Worm (Caenorhabditis elegans): ENCODE data around the gene F59B10.6.

- TF ChIP-seq hmg-4 (GFP tag; optimal IDR thresholded peaks at IDR 0.05) (no peak), ama-1 (optimal IDR thresholded peaks at IDR 0.05) (no peak), sea-1 (GFP tag; conservative IDR thresholded peaks at IDR 0.05) (no peak), ets-7 (tag; optimal IDR thresholded peaks at IDR 0.05) (no peak), tbx-37 (GFP tag; conservative IDR thresholded peaks at IDR 0.05) (no peak), hnd-1 (tag; optimal IDR thresholded peaks at IDR 0.05) (no peak)
Measured at ce11 chrII:10531604-10532003, 7.3 kb upstream of the F59B10.6 start.

Measured in whole organism, early embryonic.